Worm (Caenorhabditis elegans): Measurements from ENCODE around the gene str-67.
A peak's percentile ranks its signal among the peaks of the same experiment; 100 is the strongest.

str-67 gene

DNA sequence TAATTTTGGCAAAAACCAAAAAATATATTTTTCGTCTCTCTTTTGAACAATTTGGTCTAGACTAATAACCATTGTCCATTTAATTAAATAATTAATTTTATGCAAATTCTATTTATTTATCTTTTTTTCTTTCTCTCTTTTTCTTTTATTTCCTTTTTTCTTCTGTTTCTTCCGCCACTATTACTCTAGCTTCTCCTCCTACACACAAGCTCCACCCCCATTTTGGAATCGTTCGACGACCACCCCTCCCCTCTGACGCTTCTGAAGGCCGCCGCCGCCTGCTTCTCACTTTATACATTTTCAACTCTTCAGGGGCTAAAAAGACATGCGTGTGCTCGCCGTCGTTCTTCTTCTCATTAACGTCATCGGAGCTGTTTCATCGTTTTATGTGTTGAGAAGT lies 10.6 kb upstream of the str-67 start, which contains the start of gene K10C9.1:
Gene K10C9.1 (plus strand): TSS at position 301 of the 400 bp plus-strand sequence.
- TF ChIP-seq ama-1 (optimal IDR thresholded peaks at IDR 0.05) (no peak), F13C5.2 (tag; optimal IDR thresholded peaks at IDR 0.05) (no peak), pes-1 (GFP tag; IDR thresholded peaks at IDR 0.05) (no peak), sea-1 (GFP tag; conservative IDR thresholded peaks at IDR 0.05) (no peak), ceh-13 (GFP tag; optimal IDR thresholded peaks at IDR 0.05) (no peak), B0310.2 (tag; optimal IDR thresholded peaks at IDR 0.05) (no peak), hnd-1 (tag; optimal IDR thresholded peaks at IDR 0.05) (no peak), ceh-36 (tag; optimal IDR thresholded peaks at IDR 0.05) (no peak)

DNA sequence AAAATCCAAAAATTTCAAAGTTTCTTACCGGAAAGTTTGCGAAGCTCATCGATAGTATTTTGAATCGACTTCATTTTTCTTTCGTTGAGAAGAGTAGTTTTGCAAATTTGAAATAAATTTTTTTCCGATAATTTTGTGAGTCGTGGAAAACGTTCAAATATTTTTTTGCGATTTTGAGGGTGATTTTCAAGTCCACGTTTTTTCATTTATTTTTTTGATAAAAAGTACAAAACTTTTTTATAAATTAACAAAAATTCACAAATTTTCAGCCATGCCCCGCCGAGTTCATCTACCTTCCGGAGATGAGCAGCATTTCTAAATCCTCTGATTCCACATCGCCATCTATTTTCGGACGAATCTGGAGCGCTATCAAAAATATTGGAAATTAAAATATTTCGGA lies 3.1 kb upstream of the str-67 start, which contains the start of gene K10C9.7:
Gene K10C9.7 (minus strand): TSS at position 101 of the 400 bp plus-strand sequence.
- TF ChIP-seq F13C5.2 (tag; optimal IDR thresholded peaks at IDR 0.05): no peak
- TF ChIP-seq ceh-13 (GFP tag; optimal IDR thresholded peaks at IDR 0.05): no peak
- no peak for TF ChIP-seq tra-4 (tag; optimal IDR thresholded peaks at IDR 0.05)
- no peak for TF ChIP-seq aly-1 (tag; optimal IDR thresholded peaks at IDR 0.05)

DNA sequence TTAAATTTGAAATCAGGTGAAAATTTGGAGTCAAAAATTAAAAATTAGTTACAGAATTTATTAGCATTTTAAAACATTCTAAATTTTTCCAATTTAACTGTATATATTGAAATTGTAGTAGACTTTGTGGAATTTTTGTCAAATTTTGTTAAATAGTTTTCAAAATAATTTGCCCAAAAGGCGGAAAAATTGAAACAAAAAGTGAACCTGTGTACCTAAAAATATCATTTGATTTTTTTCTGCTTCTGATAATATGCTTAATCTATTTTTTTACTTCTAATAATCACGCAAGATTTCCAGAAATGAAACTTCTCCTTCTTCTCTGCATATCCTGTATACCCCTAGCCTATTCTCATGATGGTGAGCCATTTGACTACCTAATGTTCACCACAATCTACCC lies 3.1 kb downstream of the str-67 start, which contains the start of gene rnst-2:
Gene rnst-2 (plus strand): TSS at position 301 of the 400 bp plus-strand sequence.
- TF ChIP-seq flt-1 (GFP tag; IDR thresholded peaks at IDR 0.05): no peak
- TF ChIP-seq hnd-1 (tag; optimal IDR thresholded peaks at IDR 0.05): no peak
- TF ChIP-seq aly-1 (tag; optimal IDR thresholded peaks at IDR 0.05): no peak
- TF ChIP-seq scrt-1 (GFP tag; IDR thresholded peaks at IDR 0.05): no peak
- TF ChIP-seq ama-1 (optimal IDR thresholded peaks at IDR 0.05): no peak
- no peak for TF ChIP-seq tbx-37 (GFP tag; conservative IDR thresholded peaks at IDR 0.05)

DNA sequence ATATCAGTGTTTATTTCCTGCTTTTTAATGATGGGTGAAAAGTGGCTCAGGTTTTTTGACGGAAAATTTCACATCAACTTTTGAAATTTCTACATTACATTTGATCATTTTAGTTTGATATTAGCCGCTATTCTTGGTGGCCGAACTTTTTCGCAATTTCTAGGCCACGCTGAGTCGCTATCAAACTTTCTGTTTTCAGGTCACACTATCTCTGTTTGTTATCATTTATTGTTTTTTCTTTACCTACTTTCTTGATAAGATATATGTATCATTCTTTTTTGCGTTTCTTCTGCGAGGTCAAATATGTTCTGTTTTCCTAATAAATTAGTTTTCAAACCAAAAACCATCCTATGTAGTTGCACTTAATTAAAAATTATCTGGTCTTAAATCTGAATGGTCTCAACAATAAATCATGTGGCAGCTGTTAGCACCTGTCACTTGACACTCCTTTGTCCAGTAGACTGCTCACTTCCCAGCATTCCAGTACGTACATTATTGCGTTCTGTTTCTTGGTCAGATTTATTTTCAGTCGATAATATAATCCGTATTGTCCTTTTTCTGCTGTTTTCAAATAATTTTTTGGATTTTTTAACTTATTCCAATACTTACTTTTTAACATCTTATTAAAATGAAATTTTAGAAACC lies 4.0 kb downstream of the str-67 start:
- TF ChIP-seq tbx-37 (GFP tag; conservative IDR thresholded peaks at IDR 0.05) (no peak), ama-1 (optimal IDR thresholded peaks at IDR 0.05) (no peak), pes-1 (GFP tag; IDR thresholded peaks at IDR 0.05) (no peak), ceh-13 (GFP tag; optimal IDR thresholded peaks at IDR 0.05) (no peak), flt-1 (GFP tag; IDR thresholded peaks at IDR 0.05) (no peak), hnd-1 (tag; optimal IDR thresholded peaks at IDR 0.05) (no peak), tbx-11 (GFP tag; IDR thresholded peaks at IDR 0.05) (no peak), sea-1 (GFP tag; conservative IDR thresholded peaks at IDR 0.05) (no peak), ceh-36 (tag; optimal IDR thresholded peaks at IDR 0.05) (no peak), tra-4 (tag; optimal IDR thresholded peaks at IDR 0.05) (no peak), B0310.2 (tag; optimal IDR thresholded peaks at IDR 0.05) (no peak), aly-1 (tag; optimal IDR thresholded peaks at IDR 0.05) (no peak), hmbx-1 (tag; optimal IDR thresholded peaks at IDR 0.05) (no peak)

DNA sequence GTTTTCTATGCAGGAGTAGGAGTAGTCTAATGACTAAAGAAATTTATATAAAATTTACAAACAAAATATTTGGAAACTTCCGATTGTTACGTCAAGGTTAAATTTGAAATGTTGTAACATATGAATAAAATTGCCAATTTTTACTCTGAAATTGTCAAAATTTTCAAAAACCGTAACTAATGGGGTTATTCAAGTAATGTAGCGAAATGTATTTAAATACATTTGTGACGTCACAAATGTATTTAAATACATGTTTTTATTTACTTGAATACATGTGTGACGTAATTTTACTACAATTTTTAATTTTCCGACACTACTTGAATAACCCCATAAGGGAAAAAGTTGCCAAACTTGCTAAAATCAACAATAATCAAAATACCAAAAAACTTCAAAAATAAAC lies 11.0 kb downstream of the str-67 start:
- TF ChIP-seq aly-1 (tag; optimal IDR thresholded peaks at IDR 0.05): no peak
- no peak for TF ChIP-seq hmg-4 (GFP tag; optimal IDR thresholded peaks at IDR 0.05)
- TF ChIP-seq ceh-36 (tag; optimal IDR thresholded peaks at IDR 0.05): no peak
- TF ChIP-seq ceh-13 (GFP tag; optimal IDR thresholded peaks at IDR 0.05): no peak
- no peak for TF ChIP-seq sea-1 (GFP tag; conservative IDR thresholded peaks at IDR 0.05)
- TF ChIP-seq flt-1 (GFP tag; IDR thresholded peaks at IDR 0.05): no peak
- no peak for TF ChIP-seq tra-4 (tag; optimal IDR thresholded peaks at IDR 0.05)
- TF ChIP-seq scrt-1 (GFP tag; IDR thresholded peaks at IDR 0.05): no peak
- TF ChIP-seq ama-1 (optimal IDR thresholded peaks at IDR 0.05): no peak
- TF ChIP-seq ets-7 (tag; optimal IDR thresholded peaks at IDR 0.05): no peak
- no peak for TF ChIP-seq hmbx-1 (tag; optimal IDR thresholded peaks at IDR 0.05)
- TF ChIP-seq pes-1 (GFP tag; IDR thresholded peaks at IDR 0.05): no peak
- no peak for TF ChIP-seq B0310.2 (tag; optimal IDR thresholded peaks at IDR 0.05)
- no peak for TF ChIP-seq tbx-37 (GFP tag; conservative IDR thresholded peaks at IDR 0.05)
- TF ChIP-seq tbx-11 (GFP tag; IDR thresholded peaks at IDR 0.05): no peak
- TF ChIP-seq F13C5.2 (tag; optimal IDR thresholded peaks at IDR 0.05): no peak
- no peak for TF ChIP-seq hnd-1 (tag; optimal IDR thresholded peaks at IDR 0.05)

DNA sequence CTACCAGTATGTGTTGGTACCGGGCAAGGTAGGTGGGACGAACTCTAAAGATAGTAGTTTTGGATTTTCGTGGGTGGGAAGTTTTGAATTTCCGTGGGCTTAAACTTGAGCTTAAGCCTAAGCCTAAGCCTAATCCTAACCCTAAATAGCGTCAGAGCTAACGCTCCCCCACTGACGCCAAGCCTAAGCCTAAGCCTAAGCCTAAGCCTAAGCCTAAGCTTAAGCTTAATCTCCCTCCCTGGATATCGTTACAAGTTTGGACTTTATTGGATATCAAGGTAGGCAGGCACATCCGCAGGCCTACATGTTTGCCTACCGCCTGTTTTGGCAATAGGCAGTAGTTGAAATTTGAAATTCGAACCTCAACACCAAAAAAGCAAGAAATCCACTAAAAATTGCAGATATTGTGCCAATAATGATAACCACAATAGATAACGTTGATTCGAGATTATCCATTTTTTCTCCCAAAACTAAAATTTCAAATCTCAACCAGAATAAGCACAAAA lies 11.8 kb downstream of the str-67 start, which contains the start of gene K10C9.4:
Gene K10C9.4 (minus strand): TSS at position 456 of the 506 bp plus-strand sequence.
- TF ChIP-seq tbx-37 (GFP tag; conservative IDR thresholded peaks at IDR 0.05): no peak
- peak; percentile 77 for TF ChIP-seq ceh-36 (tag; optimal IDR thresholded peaks at IDR 0.05)

DNA sequence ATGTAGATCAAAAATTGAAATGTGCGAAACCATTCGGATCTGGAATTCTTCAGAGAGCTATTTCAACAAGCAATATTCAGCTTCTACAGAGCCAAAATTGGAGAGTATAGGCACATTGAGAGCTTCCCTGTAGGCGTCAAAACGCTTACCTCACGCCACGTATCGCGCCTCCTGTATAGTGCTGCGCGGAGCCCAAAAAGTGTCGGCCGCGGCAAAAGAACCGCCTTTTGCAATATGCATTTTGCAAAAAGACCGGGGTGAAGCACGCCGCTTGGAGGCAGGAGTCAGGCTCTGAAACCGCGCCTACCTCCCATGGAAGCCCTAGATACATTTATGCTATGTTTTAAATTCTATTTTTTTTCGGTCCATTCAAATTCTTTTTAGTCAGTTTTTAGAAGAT lies 12.7 kb downstream of the str-67 start:
- TF ChIP-seq ama-1 (optimal IDR thresholded peaks at IDR 0.05) (no peak), tbx-37 (GFP tag; conservative IDR thresholded peaks at IDR 0.05) (no peak), hnd-1 (tag; optimal IDR thresholded peaks at IDR 0.05) (no peak), hmg-4 (GFP tag; optimal IDR thresholded peaks at IDR 0.05) (no peak), scrt-1 (GFP tag; IDR thresholded peaks at IDR 0.05) (no peak), aly-1 (tag; optimal IDR thresholded peaks at IDR 0.05) (no peak), ceh-13 (GFP tag; optimal IDR thresholded peaks at IDR 0.05) (no peak), tra-4 (tag; optimal IDR thresholded peaks at IDR 0.05) (no peak), sea-1 (GFP tag; conservative IDR thresholded peaks at IDR 0.05) (no peak), ets-7 (tag; optimal IDR thresholded peaks at IDR 0.05) (no peak), hmbx-1 (tag; optimal IDR thresholded peaks at IDR 0.05) (no peak), B0310.2 (tag; optimal IDR thresholded peaks at IDR 0.05) (no peak), tbx-11 (GFP tag; IDR thresholded peaks at IDR 0.05) (no peak), F13C5.2 (tag; optimal IDR thresholded peaks at IDR 0.05) (no peak), ceh-36 (tag; optimal IDR thresholded peaks at IDR 0.05) (no peak), pes-1 (GFP tag; IDR thresholded peaks at IDR 0.05) (no peak), flt-1 (GFP tag; IDR thresholded peaks at IDR 0.05) (no peak)

DNA sequence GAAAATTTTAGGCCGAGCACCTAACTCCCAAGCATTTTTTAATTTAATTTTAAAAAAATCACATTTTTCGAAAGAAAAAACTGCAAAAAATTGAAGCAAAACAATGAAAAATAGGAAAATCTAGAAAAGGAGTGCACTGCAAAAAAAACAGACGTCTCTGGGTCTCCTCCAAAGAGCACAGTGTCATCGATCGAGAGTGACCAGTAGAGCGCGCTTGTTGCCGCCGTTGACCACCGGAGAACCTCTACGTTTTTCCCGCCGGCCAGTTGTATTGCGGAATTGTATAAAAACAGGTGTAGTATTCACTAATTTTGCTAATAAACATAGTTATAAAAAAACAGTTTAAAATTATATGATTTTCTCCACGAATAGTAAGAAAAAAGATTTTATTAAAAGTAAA lies 15.1 kb downstream of the str-67 start:
- TF ChIP-seq hmg-4 (GFP tag; optimal IDR thresholded peaks at IDR 0.05) (no peak), ama-1 (optimal IDR thresholded peaks at IDR 0.05) (no peak), tbx-37 (GFP tag; conservative IDR thresholded peaks at IDR 0.05) (no peak), hmbx-1 (tag; optimal IDR thresholded peaks at IDR 0.05) (no peak), ceh-36 (tag; optimal IDR thresholded peaks at IDR 0.05) (no peak), flt-1 (GFP tag; IDR thresholded peaks at IDR 0.05) (no peak), B0310.2 (tag; optimal IDR thresholded peaks at IDR 0.05) (no peak), F13C5.2 (tag; optimal IDR thresholded peaks at IDR 0.05) (no peak), ceh-13 (GFP tag; optimal IDR thresholded peaks at IDR 0.05) (no peak), hnd-1 (tag; optimal IDR thresholded peaks at IDR 0.05) (no peak), tra-4 (tag; optimal IDR thresholded peaks at IDR 0.05) (no peak), tbx-11 (GFP tag; IDR thresholded peaks at IDR 0.05) (no peak)

Data from whole organism, early embryonic.